Worm (Caenorhabditis elegans): ENCODE data around the gene odr-2.

Gene odr-2

DNA sequence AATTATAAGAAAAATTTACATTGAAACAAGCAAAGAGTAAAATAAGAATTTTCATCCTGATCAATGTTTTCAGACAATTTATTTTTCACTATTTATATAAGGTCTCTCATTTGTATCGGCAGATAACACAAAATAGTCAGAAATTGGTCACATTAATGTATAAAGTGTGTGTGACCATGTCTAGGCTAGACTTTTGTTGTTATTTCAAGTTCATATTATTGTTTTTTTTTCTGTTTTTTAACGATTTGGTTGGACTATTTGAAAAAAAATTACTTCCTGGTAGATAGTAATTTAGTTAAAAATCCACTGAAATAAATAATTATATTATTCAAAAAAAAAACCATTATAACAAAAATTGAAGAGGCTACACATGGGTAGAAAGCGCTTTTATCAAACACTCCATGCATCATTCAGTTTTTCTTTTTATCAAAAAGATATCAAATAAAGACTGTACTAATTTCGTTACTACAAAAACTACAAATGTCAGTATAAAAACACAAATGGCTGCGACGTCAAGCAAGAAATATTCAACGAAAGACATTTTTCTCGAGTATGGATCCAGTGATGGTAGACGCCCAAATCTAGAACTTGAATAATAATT is 42.0 kb downstream of the odr-2 start, which contains the start of gene ugt-37:
TSS of gene ugt-37 (minus strand) at position 69 of the 601 bp plus-strand sequence.
- TF ChIP-seq ceh-13 (GFP tag; optimal IDR thresholded peaks at IDR 0.05) (no peak), tbx-11 (GFP tag; IDR thresholded peaks at IDR 0.05) (no peak), ama-1 (optimal IDR thresholded peaks at IDR 0.05) (no peak), sea-1 (GFP tag; conservative IDR thresholded peaks at IDR 0.05) (no peak), ceh-36 (tag; optimal IDR thresholded peaks at IDR 0.05) (no peak), aly-1 (tag; optimal IDR thresholded peaks at IDR 0.05) (no peak), B0310.2 (tag; optimal IDR thresholded peaks at IDR 0.05) (no peak), F13C5.2 (tag; optimal IDR thresholded peaks at IDR 0.05) (no peak), tra-4 (tag; optimal IDR thresholded peaks at IDR 0.05) (no peak), scrt-1 (GFP tag; IDR thresholded peaks at IDR 0.05) (no peak), ets-7 (tag; optimal IDR thresholded peaks at IDR 0.05) (no peak), tbx-37 (GFP tag; conservative IDR thresholded peaks at IDR 0.05) (no peak), pes-1 (GFP tag; IDR thresholded peaks at IDR 0.05) (no peak), hnd-1 (tag; optimal IDR thresholded peaks at IDR 0.05) (no peak), flt-1 (GFP tag; IDR thresholded peaks at IDR 0.05) (no peak), hmg-4 (GFP tag; optimal IDR thresholded peaks at IDR 0.05) (no peak)

DNA sequence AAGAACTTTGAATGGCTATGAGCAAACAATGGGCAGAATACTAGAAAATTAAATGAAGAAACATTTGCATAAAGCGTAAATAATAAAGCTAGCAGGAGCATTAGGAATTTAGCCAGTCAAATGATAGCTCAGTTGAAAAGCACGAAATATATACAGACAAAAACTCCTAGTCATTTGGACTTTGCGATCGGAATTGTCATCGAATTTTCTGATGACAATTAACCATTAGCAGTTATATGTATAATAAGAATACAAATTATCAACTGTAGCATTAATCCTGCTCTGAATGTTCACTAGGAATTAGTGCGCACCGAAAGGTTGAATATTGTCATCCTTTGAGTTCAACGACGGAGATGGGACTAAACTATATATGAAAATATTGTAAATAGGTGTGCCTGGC is 44.0 kb downstream of the odr-2 start, which contains the start of gene ugt-38:
TSS of gene ugt-38 (minus strand) at position 101 of the 400 bp plus-strand sequence.
- no peak for TF ChIP-seq pes-1 (GFP tag; IDR thresholded peaks at IDR 0.05)
- no peak for TF ChIP-seq tbx-11 (GFP tag; IDR thresholded peaks at IDR 0.05)
- no peak for TF ChIP-seq ceh-36 (tag; optimal IDR thresholded peaks at IDR 0.05)
- TF ChIP-seq ceh-13 (GFP tag; optimal IDR thresholded peaks at IDR 0.05): no peak
- TF ChIP-seq tra-4 (tag; optimal IDR thresholded peaks at IDR 0.05): no peak
- no peak for TF ChIP-seq ama-1 (optimal IDR thresholded peaks at IDR 0.05)
- TF ChIP-seq F13C5.2 (tag; optimal IDR thresholded peaks at IDR 0.05): no peak
- no peak for TF ChIP-seq aly-1 (tag; optimal IDR thresholded peaks at IDR 0.05)
- no peak for TF ChIP-seq hmbx-1 (tag; optimal IDR thresholded peaks at IDR 0.05)
- no peak for TF ChIP-seq scrt-1 (GFP tag; IDR thresholded peaks at IDR 0.05)
- no peak for TF ChIP-seq tbx-37 (GFP tag; conservative IDR thresholded peaks at IDR 0.05)
- TF ChIP-seq flt-1 (GFP tag; IDR thresholded peaks at IDR 0.05): no peak
- no peak for TF ChIP-seq sea-1 (GFP tag; conservative IDR thresholded peaks at IDR 0.05)

DNA sequence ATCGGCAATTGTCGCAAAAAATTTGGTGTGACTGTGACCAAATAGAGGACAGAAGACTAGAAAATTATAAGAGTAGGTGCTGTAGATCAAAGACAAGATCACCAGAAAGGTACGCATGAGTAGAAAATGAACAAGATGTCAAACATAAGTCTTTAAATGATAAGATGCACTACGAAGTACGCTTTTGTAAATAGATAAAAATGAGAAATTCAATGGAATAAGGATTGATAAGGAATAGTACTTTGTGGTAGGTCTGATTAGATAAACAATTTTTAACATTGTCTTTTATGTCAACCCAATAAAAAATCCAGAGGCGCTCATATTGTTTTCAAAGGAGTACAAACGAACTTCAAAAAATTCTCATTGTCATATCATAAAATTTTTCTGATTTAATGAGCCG is 47.2 kb downstream of the odr-2 start, which contains the start of gene F10D2.8:
TSS of gene F10D2.8 (minus strand) at position 145 of the 400 bp plus-strand sequence.
- TF ChIP-seq F13C5.2 (tag; optimal IDR thresholded peaks at IDR 0.05) (no peak), tra-4 (tag; optimal IDR thresholded peaks at IDR 0.05) (no peak), pes-1 (GFP tag; IDR thresholded peaks at IDR 0.05) (no peak), hmbx-1 (tag; optimal IDR thresholded peaks at IDR 0.05) (no peak), tbx-11 (GFP tag; IDR thresholded peaks at IDR 0.05) (no peak), ets-7 (tag; optimal IDR thresholded peaks at IDR 0.05) (no peak), aly-1 (tag; optimal IDR thresholded peaks at IDR 0.05) (no peak), flt-1 (GFP tag; IDR thresholded peaks at IDR 0.05) (no peak), hnd-1 (tag; optimal IDR thresholded peaks at IDR 0.05) (no peak), ceh-36 (tag; optimal IDR thresholded peaks at IDR 0.05) (no peak), sea-1 (GFP tag; conservative IDR thresholded peaks at IDR 0.05) (no peak)

DNA sequence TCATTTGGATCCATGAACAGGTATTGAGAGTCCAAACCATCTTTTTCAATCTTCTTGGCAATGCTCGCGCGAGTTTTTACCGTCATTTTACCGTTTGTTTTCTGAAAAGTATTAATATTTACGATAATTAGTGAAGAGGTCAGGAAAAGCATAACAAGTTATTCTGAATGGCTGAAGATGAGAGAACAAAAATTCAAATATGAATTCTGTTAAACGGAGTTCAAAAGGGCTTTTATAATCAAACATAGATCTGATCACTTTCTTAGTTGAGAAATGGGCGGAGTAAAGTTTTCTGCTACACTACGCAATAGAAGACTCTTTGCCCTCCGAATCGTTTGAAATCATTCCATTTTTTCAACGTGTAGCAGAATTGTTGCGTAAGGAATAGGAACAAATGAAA is 49.7 kb downstream of the odr-2 start, which contains the start of gene fat-7:
TSS of gene fat-7 (minus strand) at position 101 of the 400 bp plus-strand sequence.
- no peak for TF ChIP-seq ets-7 (tag; optimal IDR thresholded peaks at IDR 0.05)
- no peak for TF ChIP-seq hmbx-1 (tag; optimal IDR thresholded peaks at IDR 0.05)
- no peak for TF ChIP-seq ceh-36 (tag; optimal IDR thresholded peaks at IDR 0.05)

DNA sequence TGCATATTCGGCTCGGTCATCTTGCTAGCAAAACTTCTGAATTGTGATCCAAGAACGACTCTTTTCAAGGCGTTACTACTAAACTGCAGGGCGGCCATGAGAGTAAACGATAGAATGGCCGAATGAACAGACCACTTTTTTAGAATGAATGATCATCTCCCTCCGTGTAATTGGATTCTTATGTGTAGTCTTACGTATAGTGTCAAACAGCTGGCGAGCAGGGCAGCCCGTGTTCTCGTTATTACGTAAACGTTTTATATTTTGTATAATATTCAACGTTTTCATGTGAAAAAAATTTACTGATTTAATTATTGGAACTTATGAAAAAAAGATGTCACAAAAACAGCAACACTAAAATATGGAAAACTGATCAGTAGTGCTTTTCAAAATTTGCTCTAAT is 52.7 kb downstream of the odr-2 start, which contains the start of gene F10D2.10:
TSS of gene F10D2.10 (minus strand) at position 101 of the 400 bp plus-strand sequence.
- no peak for TF ChIP-seq ceh-13 (GFP tag; optimal IDR thresholded peaks at IDR 0.05)
- TF ChIP-seq ets-7 (tag; optimal IDR thresholded peaks at IDR 0.05): no peak
- TF ChIP-seq flt-1 (GFP tag; IDR thresholded peaks at IDR 0.05): no peak
- TF ChIP-seq ama-1 (optimal IDR thresholded peaks at IDR 0.05): no peak
- TF ChIP-seq hnd-1 (tag; optimal IDR thresholded peaks at IDR 0.05): no peak

DNA sequence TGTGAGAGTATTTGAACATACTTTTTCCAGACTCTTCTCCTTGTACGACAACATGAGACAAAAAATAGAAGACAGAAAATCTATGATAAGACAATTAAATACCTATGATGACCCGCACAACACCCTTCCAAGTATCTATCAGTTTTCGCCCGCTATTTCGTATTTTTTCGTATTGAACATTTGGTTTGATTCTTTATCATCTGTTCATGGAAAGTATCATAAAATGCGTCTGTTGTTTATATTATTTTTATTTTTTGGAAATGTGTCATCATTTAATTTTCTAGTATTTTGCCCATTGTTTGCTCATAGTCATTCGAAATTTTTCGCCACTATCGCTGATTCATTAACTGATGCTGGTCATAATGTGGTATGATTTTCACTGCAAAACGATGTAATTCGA is 53.7 kb downstream of the odr-2 start, which contains the start of gene ugt-39:
TSS of gene ugt-39 (plus strand) at position 54 of the 400 bp plus-strand sequence.
- TF ChIP-seq B0310.2 (tag; optimal IDR thresholded peaks at IDR 0.05) (no peak), hmbx-1 (tag; optimal IDR thresholded peaks at IDR 0.05) (no peak), ets-7 (tag; optimal IDR thresholded peaks at IDR 0.05) (no peak), F13C5.2 (tag; optimal IDR thresholded peaks at IDR 0.05) (no peak), ama-1 (optimal IDR thresholded peaks at IDR 0.05) (no peak), ceh-13 (GFP tag; optimal IDR thresholded peaks at IDR 0.05) (no peak), pes-1 (GFP tag; IDR thresholded peaks at IDR 0.05) (no peak), hmg-4 (GFP tag; optimal IDR thresholded peaks at IDR 0.05) (no peak), hnd-1 (tag; optimal IDR thresholded peaks at IDR 0.05) (no peak), scrt-1 (GFP tag; IDR thresholded peaks at IDR 0.05) (no peak), sea-1 (GFP tag; conservative IDR thresholded peaks at IDR 0.05) (no peak), tra-4 (tag; optimal IDR thresholded peaks at IDR 0.05) (no peak), flt-1 (GFP tag; IDR thresholded peaks at IDR 0.05) (no peak), tbx-37 (GFP tag; conservative IDR thresholded peaks at IDR 0.05) (no peak), tbx-11 (GFP tag; IDR thresholded peaks at IDR 0.05) (no peak)

DNA sequence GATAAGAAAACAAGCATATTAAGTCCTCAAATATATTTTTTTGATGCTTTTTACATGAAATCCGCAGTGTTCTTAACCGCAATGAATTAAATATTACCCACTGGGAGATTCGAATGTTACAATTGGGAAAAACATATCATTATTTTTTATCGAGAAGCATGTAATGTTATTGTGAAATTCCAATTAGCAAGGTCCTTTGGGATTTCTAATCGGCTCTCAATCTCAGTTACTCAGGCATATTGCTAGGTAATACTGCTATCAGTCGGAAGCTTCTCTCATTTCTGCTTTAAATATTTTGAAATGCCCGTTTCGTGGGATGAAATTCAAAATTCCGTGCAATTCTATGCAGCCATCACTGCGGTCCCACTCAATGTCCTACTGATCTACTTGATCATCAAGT is 56.0 kb downstream of the odr-2 start, which contains the start of gene str-204:
TSS of gene str-204 (plus strand) at position 301 of the 400 bp plus-strand sequence.
- TF ChIP-seq tbx-11 (GFP tag; IDR thresholded peaks at IDR 0.05) (no peak), aly-1 (tag; optimal IDR thresholded peaks at IDR 0.05) (no peak), ceh-36 (tag; optimal IDR thresholded peaks at IDR 0.05) (no peak), sea-1 (GFP tag; conservative IDR thresholded peaks at IDR 0.05) (no peak), flt-1 (GFP tag; IDR thresholded peaks at IDR 0.05) (no peak), F13C5.2 (tag; optimal IDR thresholded peaks at IDR 0.05) (no peak), ama-1 (optimal IDR thresholded peaks at IDR 0.05) (no peak), tbx-37 (GFP tag; conservative IDR thresholded peaks at IDR 0.05) (no peak), ets-7 (tag; optimal IDR thresholded peaks at IDR 0.05) (no peak), hmg-4 (GFP tag; optimal IDR thresholded peaks at IDR 0.05) (no peak), scrt-1 (GFP tag; IDR thresholded peaks at IDR 0.05) (no peak)

Data from whole organism, early embryonic.